Worm (Caenorhabditis elegans) whole organism, young adult: Measurements from ENCODE around the gene tin-9.1.

Source experiments
- F23B12.7 ChIP-seq: sonication (generic microtip); optimal IDR thresholded peaks from 2 replicates; lab custom pipeline; 2017; ENCODE audit warnings: missing genetic modification characterization, mild to moderate bottlenecking, missing compliant biosample characterization, antibody characterized with exemption, moderate library complexity; ENCODE audit not compliant: insufficient read depth
- F39B2.1 ChIP-seq: fragments of 200-800 bp; sonication (Bioruptor generic); IDR thresholded peaks from 2 replicates; pipeline ENCODE4 v1.3.6; 2022; ENCODE audit warnings: missing genetic modification reagents, missing genetic modification characterization, missing compliant biosample characterization
- Y53G8AR.9 ChIP-seq: fragments of 200-800 bp; sonication (Bioruptor generic); conservative IDR thresholded peaks from 2 replicates; pipeline ENCODE4 v1.3.6; 2022; ENCODE audit warnings: missing genetic modification reagents, missing genetic modification characterization, missing compliant biosample characterization
- hlh-12 ChIP-seq: sonication (generic microtip); optimal IDR thresholded peaks from 2 replicates; lab custom pipeline; 2016; ENCODE audit warnings: missing genetic modification characterization, missing compliant biosample characterization
- hlh-26 ChIP-seq: fragments of 200-800 bp; sonication (Bioruptor generic); conservative IDR thresholded peaks from 2 replicates; pipeline ENCODE4 v1.3.6; 2022; ENCODE audit warnings: missing genetic modification reagents, missing genetic modification characterization, missing compliant biosample characterization
- hmg-1.2 ChIP-seq: fragments of 200-800 bp; sonication (Bioruptor generic); IDR thresholded peaks from 2 replicates; pipeline ENCODE4 v1.3.6; 2022; ENCODE audit warnings: missing genetic modification reagents, missing genetic modification characterization, missing compliant biosample characterization
- lin-26 ChIP-seq: fragments of 200-800 bp; sonication (Bioruptor generic); IDR thresholded peaks from 2 replicates; pipeline ENCODE4 v1.3.6; 2022; ENCODE audit warnings: missing genetic modification reagents, missing genetic modification characterization, missing compliant biosample characterization

DNA sequence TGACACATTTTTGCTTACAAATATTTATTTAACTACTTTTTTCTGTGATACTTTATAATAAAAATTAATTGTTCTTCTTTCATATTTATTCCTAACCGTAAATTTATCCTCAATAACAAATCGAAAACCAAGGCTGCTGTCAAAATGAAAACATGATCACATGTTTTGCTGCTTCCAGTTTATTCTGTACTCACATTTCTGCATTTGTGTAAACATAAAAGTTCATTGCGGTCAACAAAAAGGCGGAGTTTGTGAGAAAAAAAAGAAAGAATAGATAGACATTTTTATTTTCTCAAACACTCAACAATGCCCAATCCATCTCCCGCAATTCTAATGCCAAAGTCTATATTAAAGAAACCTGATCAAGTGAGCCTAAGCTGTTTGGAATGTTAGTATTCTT lies 8.6 kb downstream of the tin-9.1 start, which contains the start of gene C06G3.3:
- no peak for TF ChIP-seq lin-26
- no peak for TF ChIP-seq F39B2.1
- no peak for TF ChIP-seq F23B12.7 (tag; lab: Kevin White, UChicago)
- TF ChIP-seq Y53G8AR.9 (GFP tag; lab: Robert Waterston, UW), result no peak
- TF ChIP-seq hmg-1.2, result no peak
- TF ChIP-seq hlh-26 (GFP tag; lab: Robert Waterston, UW), result no peak
- no peak for TF ChIP-seq hlh-12
